Fruit fly (Drosophila melanogaster): ENCODE results near the gene CG32428.

DNA sequence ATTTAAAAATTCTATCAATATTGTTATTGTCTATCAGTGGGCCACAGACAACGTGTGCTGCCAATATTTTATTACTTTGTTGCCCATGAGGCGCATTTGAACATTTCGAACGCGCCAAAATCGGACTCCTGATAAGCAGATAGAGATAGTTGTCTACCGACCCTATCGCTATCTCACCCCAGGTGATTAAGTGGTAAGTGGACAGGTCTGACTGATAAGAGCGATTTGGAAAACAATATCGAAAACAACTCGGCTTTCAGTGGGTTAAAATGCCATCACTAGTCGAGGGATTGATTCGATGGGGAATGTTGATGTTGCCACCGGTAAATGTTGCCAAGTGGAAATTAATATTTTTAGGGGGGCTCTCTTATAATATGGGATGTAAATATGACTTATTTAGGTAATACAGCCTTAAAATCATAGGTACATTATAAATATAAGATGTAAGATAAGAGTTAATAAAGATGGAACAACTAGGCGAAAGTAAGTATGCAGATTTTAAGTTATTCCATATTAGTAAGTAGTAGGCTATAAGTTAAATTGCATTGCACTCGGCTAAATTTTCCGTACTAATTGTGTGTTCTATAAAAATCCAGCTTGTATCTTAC is 18.1 kb upstream of the CG32428 start, which contains the start of gene ND-39:
- no peak for TF ChIP-seq insv (optimal IDR thresholded peaks at IDR 0.05)
- no peak for TF ChIP-seq psq (optimal IDR thresholded peaks at IDR 0.05)

Measured in Kc167 (cell line).